Worm (Caenorhabditis elegans): ENCODE results near the gene mltn-1.

mltn-1 gene

DNA sequence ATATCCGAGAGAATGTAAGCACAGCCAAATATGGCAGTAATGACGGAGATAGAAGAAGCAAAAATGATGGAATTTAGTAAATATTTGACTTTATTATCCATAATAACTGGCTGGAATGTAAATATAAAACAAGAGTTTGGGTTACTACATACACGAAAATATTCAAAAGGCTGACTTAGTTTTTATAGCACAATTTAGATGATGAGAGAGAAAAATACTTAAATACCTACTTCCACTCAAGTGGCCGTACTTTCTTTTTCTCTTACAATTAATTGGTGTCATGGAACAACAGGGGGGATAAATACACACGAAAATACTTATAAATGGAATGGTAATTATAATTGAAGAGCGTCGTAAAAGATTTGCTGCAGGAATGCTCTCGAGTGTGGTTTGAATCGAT is 46.9 kb downstream of the mltn-1 start, which contains the start of gene col-86:
col-86 (minus strand) TSS at position 101 of the 400 bp plus-strand sequence.
- TF ChIP-seq unc-62 (GFP tag; optimal IDR thresholded peaks at IDR 0.05 in 1 of 2) (peak in 1 of 2 experiments; percentile 35), unc-62 (tag; optimal IDR thresholded peaks at IDR 0.05) (no peak), mxl-3 (GFP tag; optimal IDR thresholded peaks at IDR 0.05) (no peak), ceh-20 (GFP tag; IDR thresholded peaks at IDR 0.05) (no peak), F44E2.7 (GFP tag; IDR thresholded peaks at IDR 0.05) (no peak), snpc-1.2 (GFP tag; IDR thresholded peaks at IDR 0.05) (no peak), daf-12 (tag; optimal IDR thresholded peaks at IDR 0.05) (no peak), zip-11 (GFP tag; IDR thresholded peaks at IDR 0.05) (no peak), lin-29 (GFP tag; IDR thresholded peaks at IDR 0.05) (no peak)

- no peak for TF ChIP-seq lsy-2 (tag; optimal IDR thresholded peaks at IDR 0.05)
- TF ChIP-seq aha-1 (tag) = no peak
- TF ChIP-seq nhr-28 (tag; optimal IDR thresholded peaks at IDR 0.05) = no peak
- peak; percentile 88 for TF ChIP-seq set-16 (GFP tag; IDR thresholded peaks at IDR 0.05)
- TF ChIP-seq egl-43 (GFP tag; IDR thresholded peaks at IDR 0.05) = 0 out of 2 replicates have a peak, but pooled peaks have one; percentile 27
These were observed 48.7 kb downstream of the mltn-1 start for ce11 chrII:13096345-13096744.

- TF ChIP-seq ztf-7 (tag; optimal IDR thresholded peaks at IDR 0.05) (no peak), unc-62 (GFP tag; optimal IDR thresholded peaks at IDR 0.05 in 1 of 2) (peak in 1 of 2 experiments; percentile 4), unc-62 (tag; optimal IDR thresholded peaks at IDR 0.05) (no peak), zag-1 (tag; optimal IDR thresholded peaks at IDR 0.05) (no peak), ces-1 (GFP tag; optimal IDR thresholded peaks at IDR 0.05) (no peak)
These were observed 53.2 kb downstream of the mltn-1 start for ce11 chrII:13091857-13092256.

- TF ChIP-seq nhr-102 (tag; optimal IDR thresholded peaks at IDR 0.05) (no peak), nhr-28 (tag; optimal IDR thresholded peaks at IDR 0.05) (peak; percentile 13), ces-1 (GFP tag; optimal IDR thresholded peaks at IDR 0.05) (no peak), ama-1 (optimal IDR thresholded peaks at IDR 0.05) (no peak), cey-2 (tag; optimal IDR thresholded peaks at IDR 0.05; ENCODE audit: borderline replicate concordance, insufficient read depth) (no peak), zip-11 (GFP tag; IDR thresholded peaks at IDR 0.05) (no peak), daf-16 (GFP tag; optimal IDR thresholded peaks at IDR 0.05) (no peak), daf-16 (tag; optimal IDR thresholded peaks at IDR 0.05) (no peak), zip-2 (tag; optimal IDR thresholded peaks at IDR 0.05) (no peak), aly-2 (tag; optimal IDR thresholded peaks at IDR 0.05) (no peak), aha-1 (tag) (peak; percentile 21), zfp-2 (tag; optimal IDR thresholded peaks at IDR 0.05) (no peak), skn-1 (tag; optimal IDR thresholded peaks at IDR 0.05) (no peak), attf-4 (tag; optimal IDR thresholded peaks at IDR 0.05) (no peak), lin-29 (GFP tag; IDR thresholded peaks at IDR 0.05) (no peak)
These were observed 53.9 kb downstream of the mltn-1 start, which contains the start of gene Y81G3A.4 for ce11 chrII:13091123-13091522. TSS of gene Y81G3A.4 (plus strand) at chrII:13091423.
